Worm (Caenorhabditis elegans): ENCODE measurements around the gene Y54G2A.10.

ce11 chrIV:2772209-2772851, 27.2 kb upstream of the Y54G2A.10 start:
- TF ChIP-seq scrt-1 (GFP tag; IDR thresholded peaks at IDR 0.05) (no peak), ama-1 (optimal IDR thresholded peaks at IDR 0.05) (no peak), tbx-11 (GFP tag; IDR thresholded peaks at IDR 0.05) (no peak), tbx-37 (GFP tag; conservative IDR thresholded peaks at IDR 0.05) (no peak), tra-4 (tag; optimal IDR thresholded peaks at IDR 0.05) (no peak), pes-1 (GFP tag; IDR thresholded peaks at IDR 0.05) (no peak), ceh-13 (GFP tag; optimal IDR thresholded peaks at IDR 0.05) (no peak), hmbx-1 (tag; optimal IDR thresholded peaks at IDR 0.05) (no peak), flt-1 (GFP tag; IDR thresholded peaks at IDR 0.05) (no peak), ceh-36 (tag; optimal IDR thresholded peaks at IDR 0.05) (no peak), hnd-1 (tag; optimal IDR thresholded peaks at IDR 0.05) (no peak), hmg-4 (GFP tag; optimal IDR thresholded peaks at IDR 0.05) (no peak)
